Fruit fly (Drosophila melanogaster) whole organism, embryonic: Measurements from ENCODE around the gene yin.

Experiments
- Awh ChIP-seq: fragments of 200-800 bp; sonication (Bioruptor generic); IDR thresholded peaks from 2 replicates; pipeline ENCODE4, ENCODE4 v1.3.6; 2022; ENCODE audit warnings: missing biosample characterization, missing genetic modification characterization
- CG11093 ChIP-seq: fragments of 200-800 bp; sonication (Bioruptor generic); IDR thresholded peaks from 3 replicates; pipeline ENCODE4 v1.3.6; 2022; ENCODE audit warnings: missing biosample characterization, missing genetic modification characterization
- CG11247 ChIP-seq: fragments of 200-800 bp; sonication (Bioruptor generic); IDR thresholded peaks from 2 replicates; pipeline ENCODE4 v1.3.6; 2022; ENCODE audit warnings: missing biosample characterization, missing genetic modification characterization
- CG12744 ChIP-seq: fragments of 200-800 bp; sonication (Bioruptor generic); optimal IDR thresholded peaks from 2 replicates; lab custom pipeline; 2016; ENCODE audit warnings: missing biosample characterization, missing genetic modification characterization
- CG14014 ChIP-seq: fragments of 200-800 bp; sonication (Bioruptor generic); IDR thresholded peaks from 2 replicates; pipeline ENCODE4 v1.3.6; 2022; ENCODE audit warnings: missing biosample characterization, missing genetic modification characterization
- CG14050 ChIP-seq: fragments of 200-800 bp; sonication (Bioruptor generic); IDR thresholded peaks from 3 replicates; pipeline ENCODE4 v1.3.6; 2022; ENCODE audit warnings: missing biosample characterization, missing genetic modification characterization
- CG14860 ChIP-seq: fragments of 200-800 bp; sonication (Bioruptor generic); IDR thresholded peaks from 3 replicates; pipeline ENCODE4 v1.3.6; 2022; ENCODE audit warnings: missing biosample characterization, missing genetic modification characterization; ENCODE audit not compliant: partially characterized antibody
- CG15073 ChIP-seq: fragments of 200-800 bp; sonication (Bioruptor generic); optimal IDR thresholded peaks from 2 replicates; lab custom pipeline; 2016; ENCODE audit warnings: missing biosample characterization, missing genetic modification characterization
- CG15514 ChIP-seq: fragments of 200-800 bp; sonication (Bioruptor generic); optimal IDR thresholded peaks from 3 replicates; lab custom pipeline; 2017; ENCODE audit warnings: missing biosample characterization, missing genetic modification characterization, mild to moderate bottlenecking, moderate library complexity, missing genetic modification reagents
- CG16779 ChIP-seq: fragments of 200-800 bp; sonication (Bioruptor generic); IDR thresholded peaks from 2 replicates; pipeline ENCODE4 v1.3.6; 2022; ENCODE audit warnings: missing biosample characterization, missing genetic modification characterization
- CG1832 ChIP-seq: fragments of 200-800 bp; sonication (Bioruptor generic); optimal IDR thresholded peaks from 2 replicates; lab custom pipeline; 2017; ENCODE audit warnings: missing biosample characterization, mild to moderate bottlenecking, missing genetic modification characterization, inconsistent platforms
- CG3065 ChIP-seq: fragments of 200-800 bp; sonication (Bioruptor generic); optimal IDR thresholded peaks from 2 replicates; lab custom pipeline; 2016; ENCODE audit warnings: missing biosample characterization, missing genetic modification characterization
- CG34376 ChIP-seq: fragments of 200-800 bp; sonication (Bioruptor generic); optimal IDR thresholded peaks from 2 replicates; lab custom pipeline; 2018; ENCODE audit warnings: missing biosample characterization, mild to moderate bottlenecking, missing genetic modification characterization
- CG3995 ChIP-seq: fragments of 200-800 bp; sonication (Bioruptor generic); optimal IDR thresholded peaks from 3 replicates; lab custom pipeline; 2016; ENCODE audit warnings: missing biosample characterization, missing genetic modification characterization
- CG4707 ChIP-seq: fragments of 200-800 bp; sonication (Bioruptor generic); optimal IDR thresholded peaks from 2 replicates; lab custom pipeline; 2018; ENCODE audit warnings: missing biosample characterization, mild to moderate bottlenecking, missing genetic modification characterization, moderate library complexity
- CG4820 ChIP-seq: fragments of 200-800 bp; sonication (Bioruptor generic); optimal IDR thresholded peaks from 3 replicates; lab custom pipeline; 2016; ENCODE audit warnings: missing biosample characterization, missing genetic modification characterization
- CG7963 ChIP-seq: fragments of 200-800 bp; sonication (Bioruptor generic); IDR thresholded peaks from 3 replicates; pipeline ENCODE4 v1.3.6; 2022; ENCODE audit warnings: missing biosample characterization, missing genetic modification characterization; ENCODE audit not compliant: partially characterized antibody
- Deaf1 ChIP-seq: fragments of 200-800 bp; optimal IDR thresholded peaks from 3 replicates; lab custom pipeline; 2019; ENCODE audit warnings: missing biosample characterization, mild to moderate bottlenecking, missing genetic modification characterization, moderate library complexity
- Dfd ChIP-seq, 2 experiments: fragments of >200 bp; optimal IDR thresholded peaks; 2 replicates each; lab custom pipeline; 2017; ENCODE audit warnings: missing biosample characterization in 2 of 2, missing genetic modification characterization in 2 of 2
- HLH4C ChIP-seq: fragments of 200-800 bp; sonication (Bioruptor generic); IDR thresholded peaks from 3 replicates; pipeline ENCODE4 v1.3.6; 2022; ENCODE audit warnings: missing biosample characterization, missing genetic modification characterization; ENCODE audit not compliant: partially characterized antibody
- Hr51 ChIP-seq, 2 experiments: fragments of 200-800 bp; sonication (Bioruptor generic); optimal IDR thresholded peaks; 2 replicates in 1 of 2; 3 replicates in 1 of 2; lab custom pipeline; 2016 to 2018; ENCODE audit warnings: missing biosample characterization in 2 of 2, missing genetic modification characterization in 2 of 2, mild to moderate bottlenecking in 1 of 2, moderate library complexity in 1 of 2
- Oli ChIP-seq: fragments of 200-800 bp; sonication (Bioruptor generic); optimal IDR thresholded peaks from 2 replicates; lab custom pipeline; 2018; ENCODE audit warnings: missing biosample characterization, mild to moderate bottlenecking, missing genetic modification characterization, moderate library complexity
- Ssrp ChIP-seq: fragments of 200-800 bp; sonication (Bioruptor generic); optimal IDR thresholded peaks from 2 replicates; lab custom pipeline; 2018; ENCODE audit warnings: missing biosample characterization, mild to moderate bottlenecking, missing genetic modification characterization, moderate library complexity
- Taf1 ChIP-seq: fragments of 200-800 bp; sonication (Bioruptor generic); IDR thresholded peaks from 2 replicates; pipeline ENCODE4 v1.3.6; 2022; ENCODE audit warnings: missing biosample characterization, missing genetic modification characterization
- ab ChIP-seq: fragments of 200-800 bp; sonication (Bioruptor generic); optimal IDR thresholded peaks from 2 replicates; lab custom pipeline; 2016; ENCODE audit warnings: missing biosample characterization, missing genetic modification characterization
- crp ChIP-seq, 2 experiments: fragments of 200-800 bp; sonication (Bioruptor generic); optimal IDR thresholded peaks; 2 replicates in 1 of 2; 3 replicates in 1 of 2; lab custom pipeline; 2017; ENCODE audit warnings: missing biosample characterization in 2 of 2, missing genetic modification characterization in 2 of 2, mild to moderate bottlenecking in 1 of 2, moderate library complexity in 1 of 2
- disco-r ChIP-seq: fragments of 200-800 bp; sonication (Bioruptor generic); optimal IDR thresholded peaks from 2 replicates; lab custom pipeline; 2016; ENCODE audit warnings: missing biosample characterization, missing genetic modification characterization
- en ChIP-seq: fragments of 200-800 bp; sonication (Bioruptor generic); optimal IDR thresholded peaks from 2 replicates; lab custom pipeline; 2016; ENCODE audit warnings: missing biosample characterization, missing genetic modification characterization
- exex ChIP-seq: fragments of 200-800 bp; sonication (Bioruptor generic); optimal IDR thresholded peaks from 4 replicates; lab custom pipeline; 2018; ENCODE audit warnings: missing biosample characterization, mild to moderate bottlenecking, missing genetic modification characterization, moderate library complexity
- fd3F ChIP-seq: fragments of 200-800 bp; sonication (Bioruptor generic); optimal IDR thresholded peaks from 2 replicates; lab custom pipeline; 2018; ENCODE audit warnings: missing biosample characterization, mild to moderate bottlenecking, missing genetic modification characterization, moderate library complexity
- ham ChIP-seq: fragments of 200-800 bp; sonication (Bioruptor generic); IDR thresholded peaks from 2 replicates; pipeline ENCODE4 v1.3.6; 2022; ENCODE audit warnings: missing biosample characterization, missing genetic modification characterization
- hbn ChIP-seq: fragments of 200-800 bp; sonication (Bioruptor generic); IDR thresholded peaks from 2 replicates; pipeline ENCODE4 v1.3.6; 2022; ENCODE audit warnings: missing biosample characterization, missing genetic modification characterization; ENCODE audit not compliant: partially characterized antibody
- inv ChIP-seq: fragments of 200-800 bp; sonication (Bioruptor generic); IDR thresholded peaks from 2 replicates; pipeline ENCODE4 v1.3.6; 2022; ENCODE audit warnings: missing biosample characterization, missing genetic modification characterization; ENCODE audit not compliant: partially characterized antibody
- kah ChIP-seq: fragments of 200-800 bp; sonication (Bioruptor generic); optimal IDR thresholded peaks from 2 replicates; lab custom pipeline; 2018; ENCODE audit warnings: missing biosample characterization, mild to moderate bottlenecking, missing genetic modification characterization
- lola ChIP-seq, 3 experiments: fragments of >200 bp in 2 of 3; fragments of 200-800 bp in 1 of 3; sonication (Bioruptor generic) in 1 of 3; optimal IDR thresholded peaks; 2 replicates each; lab custom pipeline; 2017 to 2019; ENCODE audit warnings: missing biosample characterization in 3 of 3, missing genetic modification characterization in 3 of 3, mild to moderate bottlenecking in 1 of 3, moderate library complexity in 1 of 3
- nau ChIP-seq: fragments of 200-800 bp; sonication (Bioruptor generic); optimal IDR thresholded peaks from 3 replicates; lab custom pipeline; 2017; ENCODE audit warnings: missing biosample characterization, mild to moderate bottlenecking, missing genetic modification characterization, missing genetic modification reagents
- pb ChIP-seq: fragments of 200-800 bp; sonication (Bioruptor generic); optimal IDR thresholded peaks from 3 replicates; lab custom pipeline; 2016; ENCODE audit warnings: missing biosample characterization, missing genetic modification characterization
- scrt ChIP-seq: fragments of 200-800 bp; sonication (Bioruptor generic); optimal IDR thresholded peaks from 2 replicates; lab custom pipeline; 2018; ENCODE audit warnings: missing biosample characterization, mild to moderate bottlenecking, missing genetic modification characterization, moderate library complexity
- sima ChIP-seq: fragments of 200-800 bp; sonication (Bioruptor generic); optimal IDR thresholded peaks from 2 replicates; lab custom pipeline; 2016; ENCODE audit warnings: missing biosample characterization, missing genetic modification characterization
- sqz ChIP-seq: fragments of 200-800 bp; sonication (Bioruptor generic); optimal IDR thresholded peaks from 3 replicates; lab custom pipeline; 2018; ENCODE audit warnings: missing biosample characterization, mild to moderate bottlenecking, missing genetic modification characterization
- tin ChIP-seq: fragments of 200-800 bp; sonication (Bioruptor generic); optimal IDR thresholded peaks from 3 replicates; lab custom pipeline; 2016; ENCODE audit warnings: missing biosample characterization, missing genetic modification characterization

yin gene

DNA sequence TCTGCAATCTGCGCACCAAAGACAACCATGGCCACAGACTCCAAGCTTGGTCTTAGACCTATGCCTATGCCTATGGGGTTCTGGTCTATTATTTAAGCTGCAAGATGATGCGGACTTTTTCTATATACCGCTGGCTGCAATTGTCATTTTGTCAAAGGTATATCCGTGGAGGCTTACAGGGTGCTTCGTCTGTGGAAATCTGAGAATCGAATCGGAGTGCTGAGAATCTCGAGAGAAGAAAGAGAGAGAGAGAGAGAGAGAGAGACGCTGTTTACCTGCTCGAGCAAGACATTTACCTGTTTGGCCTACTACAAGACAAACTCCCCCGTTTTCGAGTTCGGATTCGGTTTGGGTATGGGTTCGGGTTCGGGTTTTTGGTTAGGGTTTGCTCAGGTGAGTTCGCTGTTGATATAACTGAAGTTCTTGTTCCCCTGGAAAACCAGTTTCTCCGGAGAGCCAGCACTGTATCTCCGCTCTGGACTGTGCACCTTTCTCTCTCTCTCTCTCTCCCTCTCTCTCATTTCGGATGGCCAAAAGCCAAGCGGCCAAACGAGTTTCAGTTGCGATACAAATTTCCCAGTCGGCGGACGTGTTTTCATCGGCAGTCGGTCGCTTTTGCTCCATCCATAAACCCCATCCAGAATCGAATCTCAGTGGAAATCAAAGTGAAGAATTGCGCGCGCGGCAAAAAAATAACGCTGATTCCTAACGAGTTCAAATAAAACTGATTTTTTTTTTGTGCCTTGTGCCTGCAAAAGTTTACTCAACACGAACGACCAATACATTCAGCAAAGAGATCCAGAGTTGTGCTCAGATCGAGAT, 26.2 kb downstream of the yin start (continued):
- TF ChIP-seq CG4820 (GFP tag; lab: Kevin White, UChicago), result no peak
- peak in 1 of 2 experiments; percentile 22 for TF ChIP-seq Hr51 (GFP tag; optimal IDR thresholded peaks at IDR 0.05; lab: Kevin White, UChicago)
- TF ChIP-seq CG11093 (GFP tag; lab: Robert Waterston, UW), result no peak
- TF ChIP-seq CG4707 (GFP tag; lab: Kevin White, UChicago), result no peak
- no peak for TF ChIP-seq CG14860
- TF ChIP-seq CG3065 (GFP tag; lab: Kevin White, UChicago), result no peak
- no peak for TF ChIP-seq CG7963 (GFP tag; lab: Robert Waterston, UW)
- TF ChIP-seq Taf1, result no peak
- TF ChIP-seq sqz (GFP tag; lab: Kevin White, UChicago), result peak; percentile 37
- TF ChIP-seq CG12744 (GFP tag; lab: Kevin White, UChicago), result no peak
- no peak for TF ChIP-seq lola (GFP tag; optimal IDR thresholded peaks at IDR 0.05; lab: Kevin White, UChicago)
- no peak for TF ChIP-seq exex
- TF ChIP-seq inv (GFP tag; lab: Robert Waterston, UW), result no peak
- 0 out of 3 replicates have a peak, but pooled peaks have one; percentile 34 for TF ChIP-seq CG14050 (GFP tag; lab: Robert Waterston, UW)
- no peak for TF ChIP-seq CG16779 (GFP tag; lab: Robert Waterston, UW)
- TF ChIP-seq Deaf1 (tag; lab: Kevin White, UChicago), result peak; percentile 87
- TF ChIP-seq sima (GFP tag; lab: Kevin White, UChicago), result no peak
- peak; percentile 29 for TF ChIP-seq CG15514 (GFP tag; lab: Kevin White, UChicago)
- TF ChIP-seq CG14014 (GFP tag; lab: Robert Waterston, UW), result peak; percentile 6; the same call in 1 of the 2 replicates
- no peak for TF ChIP-seq disco-r (GFP tag; lab: Kevin White, UChicago)
- TF ChIP-seq CG3995 (GFP tag; lab: Kevin White, UChicago), result no peak
- TF ChIP-seq Dfd (GFP tag; optimal IDR thresholded peaks at IDR 0.05; lab: Kevin White, UChicago), result no peak
- no peak for TF ChIP-seq hbn (GFP tag; lab: Robert Waterston, UW)
- 0 out of 2 replicates have a peak, but pooled peaks have one; percentile 37 for TF ChIP-seq Awh (GFP tag; lab: Robert Waterston, UW)
- TF ChIP-seq fd3F (GFP tag; lab: Kevin White, UChicago), result no peak
- TF ChIP-seq ab (GFP tag; lab: Kevin White, UChicago), result no peak
- no peak for TF ChIP-seq crp (GFP tag; optimal IDR thresholded peaks at IDR 0.05; lab: Kevin White, UChicago)
- no peak for TF ChIP-seq scrt (GFP tag; lab: Kevin White, UChicago)
- TF ChIP-seq HLH4C (GFP tag; lab: Robert Waterston, UW), result no peak
- no peak for TF ChIP-seq CG11247 (GFP tag; lab: Robert Waterston, UW)
- no peak for TF ChIP-seq kah (GFP tag; lab: Kevin White, UChicago)
- TF ChIP-seq pb (GFP tag; lab: Kevin White, UChicago), result no peak
- TF ChIP-seq Oli (tag; lab: Kevin White, UChicago), result no peak
- TF ChIP-seq ham (GFP tag; lab: Robert Waterston, UW), result no peak
- TF ChIP-seq CG15073 (GFP tag; lab: Kevin White, UChicago), result no peak
- TF ChIP-seq Ssrp (tag; lab: Kevin White, UChicago), result no peak
- no peak for TF ChIP-seq nau (GFP tag; lab: Kevin White, UChicago)
- peak; percentile 52 for TF ChIP-seq CG34376 (GFP tag; lab: Kevin White, UChicago)
- TF ChIP-seq en (GFP tag; lab: Kevin White, UChicago), result no peak
- peak; percentile 51 for TF ChIP-seq CG1832 (GFP tag; lab: Kevin White, UChicago)
- TF ChIP-seq tin (GFP tag; lab: Kevin White, UChicago), result no peak
